Fruit fly (Drosophila melanogaster) whole organism, pupa: Measurements from ENCODE around the gene JhI-21.

Source experiments
- CG10348 ChIP-seq: fragments of 200-800 bp; sonication (Bioruptor generic); IDR thresholded peaks from 2 replicates; pipeline ENCODE4 v1.3.6; 2022; ENCODE audit warnings: missing biosample characterization, missing genetic modification characterization
- CG12605 ChIP-seq: fragments of 200-800 bp; sonication (Bioruptor generic); IDR thresholded peaks from 2 replicates; pipeline ENCODE4 v1.3.6; 2022; ENCODE audit warnings: missing biosample characterization, missing genetic modification characterization
- CG13204 ChIP-seq: fragments of 200-800 bp; sonication (Bioruptor generic); optimal IDR thresholded peaks from 2 replicates; lab custom pipeline; 2018; ENCODE audit warnings: missing biosample characterization, mild to moderate bottlenecking, missing genetic modification characterization, moderate library complexity
- CG14655 ChIP-seq: fragments of 200-800 bp; sonication (Bioruptor generic); optimal IDR thresholded peaks from 3 replicates; lab custom pipeline; 2017; ENCODE audit warnings: mild to moderate bottlenecking, missing biosample characterization, missing genetic modification reagents, missing genetic modification characterization
- CG15710 ChIP-seq: fragments of 200-800 bp; sonication (Bioruptor generic); optimal IDR thresholded peaks from 2 replicates; lab custom pipeline; 2018; ENCODE audit warnings: missing biosample characterization, mild to moderate bottlenecking, missing genetic modification characterization, moderate library complexity
- CG17806 ChIP-seq: fragments of 200-800 bp; sonication (Bioruptor generic); optimal IDR thresholded peaks from 2 replicates; lab custom pipeline; 2018; ENCODE audit warnings: missing biosample characterization, mild to moderate bottlenecking, missing genetic modification characterization, moderate library complexity
- CG32121 ChIP-seq: fragments of 200-800 bp; sonication (Bioruptor generic); IDR thresholded peaks from 2 replicates; pipeline ENCODE4 v1.3.6; 2022; ENCODE audit warnings: missing biosample characterization, missing genetic modification characterization
- CG34367 ChIP-seq: fragments of 200-800 bp; sonication (Bioruptor generic); optimal IDR thresholded peaks from 2 replicates; lab custom pipeline; 2018; ENCODE audit warnings: missing biosample characterization, mild to moderate bottlenecking, missing genetic modification characterization
- CG4496 ChIP-seq: fragments of 200-800 bp; sonication (Bioruptor generic); IDR thresholded peaks from 3 replicates; pipeline ENCODE4 v1.3.6; 2022; ENCODE audit warnings: missing biosample characterization, missing genetic modification characterization
- CG8159 ChIP-seq: fragments of 200-800 bp; sonication (Bioruptor generic); optimal IDR thresholded peaks from 3 replicates; lab custom pipeline; 2018; ENCODE audit warnings: missing biosample characterization, mild to moderate bottlenecking, missing genetic modification characterization, moderate library complexity
- CG8301 ChIP-seq: fragments of 200-800 bp; sonication (Bioruptor generic); optimal IDR thresholded peaks from 2 replicates; lab custom pipeline; 2018; ENCODE audit warnings: missing biosample characterization, mild to moderate bottlenecking, missing genetic modification characterization
- CG9948 ChIP-seq: fragments of 200-800 bp; sonication (Bioruptor generic); optimal IDR thresholded peaks from 2 replicates; lab custom pipeline; 2018; ENCODE audit warnings: missing biosample characterization, mild to moderate bottlenecking, missing genetic modification characterization, moderate library complexity
- D1 ChIP-seq: fragments of 200-800 bp; sonication (Bioruptor generic); optimal IDR thresholded peaks from 2 replicates; lab custom pipeline; 2018; ENCODE audit warnings: missing biosample characterization, mild to moderate bottlenecking, missing genetic modification characterization, moderate library complexity
- EcR ChIP-seq: fragments of 200-800 bp; sonication (Bioruptor generic); optimal IDR thresholded peaks from 3 replicates; lab custom pipeline; 2019; ENCODE audit warnings: missing biosample characterization, missing genetic modification characterization, mild to moderate bottlenecking, moderate library complexity, missing genetic modification reagents
- Ets98B ChIP-seq: fragments of 200-800 bp; sonication (Bioruptor generic); IDR thresholded peaks from 2 replicates; pipeline ENCODE4 v1.3.6; 2022; ENCODE audit warnings: missing biosample characterization, missing genetic modification characterization
- Pif1A ChIP-seq: fragments of 200-800 bp; sonication (Bioruptor generic); optimal IDR thresholded peaks from 3 replicates; lab custom pipeline; 2016; ENCODE audit warnings: missing biosample characterization, missing genetic modification characterization
- Pif1B ChIP-seq: fragments of 200-800 bp; sonication (Bioruptor generic); optimal IDR thresholded peaks from 3 replicates; lab custom pipeline; 2016; ENCODE audit warnings: missing biosample characterization, missing genetic modification characterization
- Snoo ChIP-seq: fragments of 200-800 bp; sonication (Bioruptor generic); optimal IDR thresholded peaks from 3 replicates; lab custom pipeline; 2017; ENCODE audit warnings: missing biosample characterization, mild to moderate bottlenecking, missing genetic modification characterization, inconsistent platforms
- fd96Ca ChIP-seq: fragments of 200-800 bp; sonication (Bioruptor generic); IDR thresholded peaks from 3 replicates; pipeline ENCODE4 v1.3.6; 2022; ENCODE audit warnings: missing biosample characterization, missing genetic modification characterization
- gl ChIP-seq: fragments of 200-800 bp; sonication (Bioruptor generic); optimal IDR thresholded peaks from 2 replicates; lab custom pipeline; 2018; ENCODE audit warnings: missing biosample characterization, mild to moderate bottlenecking, missing genetic modification characterization
- rn ChIP-seq: fragments of 200-800 bp; sonication (Bioruptor generic); IDR thresholded peaks from 2 replicates; pipeline ENCODE4 v1.3.6; 2022; ENCODE audit warnings: missing biosample characterization, missing genetic modification characterization

JhI-21 gene

DNA sequence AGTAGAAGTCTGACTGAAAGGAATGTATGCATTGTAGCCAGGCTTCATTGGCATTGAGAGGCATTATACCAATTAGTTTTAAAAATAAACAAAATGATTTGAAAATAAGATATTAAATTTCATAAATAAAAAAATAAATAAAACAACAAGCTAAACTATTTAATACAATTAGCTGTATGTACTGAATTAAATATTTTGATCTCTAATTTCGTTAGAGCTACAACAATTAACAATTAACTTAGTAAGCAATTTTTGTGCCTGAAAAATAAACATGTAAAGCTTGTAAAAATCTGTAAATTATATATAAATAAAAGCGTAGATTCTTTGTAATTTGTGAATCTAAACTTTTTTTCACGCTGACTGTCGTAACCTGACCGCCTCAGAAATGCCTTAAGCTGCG is 48.0 kb downstream of the JhI-21 start, which contains the start of gene Rh5:
TSS of gene Rh5 (plus strand) at position 301 of the 400 bp plus-strand sequence.
- TF ChIP-seq EcR: no peak
- no peak for TF ChIP-seq Ets98B (GFP tag; lab: Robert Waterston, UW)
- TF ChIP-seq CG17806 (tag; lab: Kevin White, UChicago): no peak
- no peak for TF ChIP-seq gl
- no peak for TF ChIP-seq CG32121

DNA sequence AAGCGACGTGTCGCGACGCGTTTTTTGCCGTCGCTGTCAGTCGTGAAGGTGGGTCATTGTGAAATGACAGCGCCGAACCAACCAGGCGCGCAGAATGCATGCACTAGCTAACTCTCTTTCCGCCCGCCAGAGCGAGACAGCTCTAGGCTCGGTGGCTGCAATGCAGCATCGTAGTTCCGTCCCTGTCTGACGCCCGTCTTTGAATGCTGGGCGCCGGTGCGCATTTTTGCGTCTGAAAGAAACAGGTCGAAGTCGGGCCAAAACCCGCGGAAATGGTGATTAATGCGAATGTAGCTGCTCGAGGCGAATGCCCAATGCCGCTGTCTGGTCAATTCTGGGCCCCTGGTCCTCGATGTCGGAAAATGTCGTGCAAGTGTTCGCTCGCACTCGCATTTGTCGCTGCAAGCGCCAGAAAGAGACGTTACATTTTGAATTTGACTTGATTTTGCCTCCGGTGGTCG is 48.5 kb downstream of the JhI-21 start:
- no peak for TF ChIP-seq CG12605
- TF ChIP-seq CG13204 (GFP tag; lab: Kevin White, UChicago): peak; percentile 97
- peak; percentile 67 for TF ChIP-seq Pif1B (GFP tag; lab: Kevin White, UChicago)
- TF ChIP-seq CG34367 (tag; lab: Kevin White, UChicago): peak; percentile 51
- no peak for TF ChIP-seq CG4496 (GFP tag; lab: Robert Waterston, UW)
- no peak for TF ChIP-seq rn (GFP tag; lab: Robert Waterston, UW)
- TF ChIP-seq CG15710 (tag; lab: Kevin White, UChicago): peak; percentile 53
- peak; percentile 77 for TF ChIP-seq CG8301 (tag; lab: Kevin White, UChicago)
- TF ChIP-seq CG9948 (tag; lab: Kevin White, UChicago): peak; percentile 17
- TF ChIP-seq EcR: peak; percentile 98
- peak; percentile 74 for TF ChIP-seq gl
- no peak for TF ChIP-seq CG10348 (GFP tag; lab: Robert Waterston, UW)
- peak; percentile 27 for TF ChIP-seq CG17806 (tag; lab: Kevin White, UChicago)
- peak; percentile 68 for TF ChIP-seq Pif1A (GFP tag; lab: Kevin White, UChicago)
- peak; percentile 70 for TF ChIP-seq CG14655 (GFP tag; lab: Kevin White, UChicago)
- no peak for TF ChIP-seq Ets98B (GFP tag; lab: Robert Waterston, UW)
- TF ChIP-seq CG8159 (tag; lab: Kevin White, UChicago): peak; percentile 36
- peak; percentile 84 for TF ChIP-seq Snoo
- TF ChIP-seq fd96Ca: no peak
- TF ChIP-seq CG32121: no peak

dm6 chr2L:12006397-12007330 is 49.2 kb downstream of the JhI-21 start:
- TF ChIP-seq CG32121: no peak
- peak; percentile 27 for TF ChIP-seq gl
- TF ChIP-seq EcR: no peak
- TF ChIP-seq Pif1A (GFP tag; lab: Kevin White, UChicago): peak; percentile 75
- TF ChIP-seq CG8159 (tag; lab: Kevin White, UChicago): peak; percentile 97
- TF ChIP-seq fd96Ca: no peak
- no peak for TF ChIP-seq CG12605
- TF ChIP-seq CG4496 (GFP tag; lab: Robert Waterston, UW): no peak
- peak; percentile 87 for TF ChIP-seq Snoo
- no peak for TF ChIP-seq Ets98B (GFP tag; lab: Robert Waterston, UW)
- TF ChIP-seq CG34367 (tag; lab: Kevin White, UChicago): peak; percentile 85
- TF ChIP-seq CG8301 (tag; lab: Kevin White, UChicago): peak; percentile 90
- peak; percentile 87 for TF ChIP-seq D1 (tag; lab: Kevin White, UChicago)
- peak; percentile 90 for TF ChIP-seq CG17806 (tag; lab: Kevin White, UChicago)
- TF ChIP-seq Pif1B (GFP tag; lab: Kevin White, UChicago): peak; percentile 87
- TF ChIP-seq CG13204 (GFP tag; lab: Kevin White, UChicago): peak; percentile 48
- peak; percentile 94 for TF ChIP-seq CG15710 (tag; lab: Kevin White, UChicago)
- TF ChIP-seq rn (GFP tag; lab: Robert Waterston, UW): no peak
- peak; percentile 95 for TF ChIP-seq CG14655 (GFP tag; lab: Kevin White, UChicago)
- no peak for TF ChIP-seq CG10348 (GFP tag; lab: Robert Waterston, UW)
- peak; percentile 94 for TF ChIP-seq CG9948 (tag; lab: Kevin White, UChicago)

- TF ChIP-seq rn (GFP tag; lab: Robert Waterston, UW) (no peak), Ets98B (GFP tag; lab: Robert Waterston, UW) (no peak), CG12605 (no peak), Snoo (peak; percentile 9), EcR (peak; percentile 92), CG13204 (GFP tag; lab: Kevin White, UChicago) (peak; percentile 80), D1 (tag; lab: Kevin White, UChicago) (no peak), Pif1A (GFP tag; lab: Kevin White, UChicago) (no peak), CG14655 (GFP tag; lab: Kevin White, UChicago) (no peak)
- TF ChIP-seq, all 21 proteins: peak for 3
Observed at dm6 chr2L:12005436-12006396, 50.1 kb downstream of the JhI-21 start.
